Worm (Caenorhabditis elegans): Measurements from ENCODE around the gene clec-35.

clec-35 gene

ce11 chrV:16831310-16831709 is 22.5 kb downstream of the clec-35 start:
- TF ChIP-seq unc-3 (GFP tag; conservative IDR thresholded peaks at IDR 0.05) (no peak), unc-3 (tag; optimal IDR thresholded peaks at IDR 0.05) (no peak), nhr-232 (tag; optimal IDR thresholded peaks at IDR 0.05) (no peak), ceh-31 (tag; optimal IDR thresholded peaks at IDR 0.05) (no peak), ceh-18 (tag; optimal IDR thresholded peaks at IDR 0.05) (no peak), fkh-10 (GFP tag; optimal IDR thresholded peaks at IDR 0.05) (no peak), unc-55 (GFP tag; optimal IDR thresholded peaks at IDR 0.05) (no peak), pha-2 (tag; optimal IDR thresholded peaks at IDR 0.05) (no peak), C38D4.7 (GFP tag; optimal IDR thresholded peaks at IDR 0.05) (no peak), syd-9 (tag; optimal IDR thresholded peaks at IDR 0.05) (no peak), madf-2 (tag; optimal IDR thresholded peaks at IDR 0.05) (no peak), ceh-14 (tag; optimal IDR thresholded peaks at IDR 0.05) (no peak), eyg-1 (tag; optimal IDR thresholded peaks at IDR 0.05) (no peak), pat-9 (tag; optimal IDR thresholded peaks at IDR 0.05) (no peak), unc-86 (tag; optimal IDR thresholded peaks at IDR 0.05) (no peak), ahr-1 (tag; optimal IDR thresholded peaks at IDR 0.05) (no peak), hlh-8 (tag; optimal IDR thresholded peaks at IDR 0.05) (no peak), tbx-2 (tag; optimal IDR thresholded peaks at IDR 0.05) (no peak)

ce11 chrV:16829396-16829795 is 24.5 kb downstream of the clec-35 start, which contains the start of gene srh-214:
TSS of gene srh-214 (minus strand) at chrV:16829755.
- no peak for TF ChIP-seq ceh-30 (tag; optimal IDR thresholded peaks at IDR 0.05)
- no peak for TF ChIP-seq fkh-6 (tag; optimal IDR thresholded peaks at IDR 0.05)
- no peak for TF ChIP-seq pax-1 (tag; optimal IDR thresholded peaks at IDR 0.05)
- no peak for TF ChIP-seq gmeb-2 (tag; optimal IDR thresholded peaks at IDR 0.05)
- TF ChIP-seq nhr-11 (tag; optimal IDR thresholded peaks at IDR 0.05), result no peak
- no peak for TF ChIP-seq pros-1 (tag; optimal IDR thresholded peaks at IDR 0.05)
- TF ChIP-seq fax-1 (tag; optimal IDR thresholded peaks at IDR 0.05), result no peak
- no peak for TF ChIP-seq C08G9.2 (tag; optimal IDR thresholded peaks at IDR 0.05)
- TF ChIP-seq unc-42 (tag; optimal IDR thresholded peaks at IDR 0.05), result no peak
- no peak for TF ChIP-seq ceh-34 (tag; optimal IDR thresholded peaks at IDR 0.05)
- no peak for TF ChIP-seq ceh-19 (GFP tag; optimal IDR thresholded peaks at IDR 0.05)
- no peak for TF ChIP-seq T23F11.4 (GFP tag; optimal IDR thresholded peaks at IDR 0.05)
- no peak for TF ChIP-seq tbx-7 (tag; optimal IDR thresholded peaks at IDR 0.05)
- TF ChIP-seq ceh-6 (GFP tag; optimal IDR thresholded peaks at IDR 0.05), result no peak
- TF ChIP-seq ceh-22 (tag; optimal IDR thresholded peaks at IDR 0.05), result no peak

ce11 chrV:16827485-16827884 is 26.4 kb downstream of the clec-35 start, which contains the start of gene srh-216:
TSS of gene srh-216 (minus strand) at chrV:16827585.
- TF ChIP-seq sox-4 (tag; optimal IDR thresholded peaks at IDR 0.05), result no peak
- no peak for TF ChIP-seq ceh-48 (tag; optimal IDR thresholded peaks at IDR 0.05)
- no peak for TF ChIP-seq sox-2 (GFP tag; IDR thresholded peaks at IDR 0.05)
- TF ChIP-seq odd-2 (tag; optimal IDR thresholded peaks at IDR 0.05), result no peak
- TF ChIP-seq syd-9 (tag; optimal IDR thresholded peaks at IDR 0.05), result no peak
- no peak for TF ChIP-seq ceh-9 (tag; optimal IDR thresholded peaks at IDR 0.05)
- TF ChIP-seq ahr-1 (tag; optimal IDR thresholded peaks at IDR 0.05), result no peak
- TF ChIP-seq hlh-13 (GFP tag; optimal IDR thresholded peaks at IDR 0.05), result no peak
- TF ChIP-seq nhr-11 (tag; optimal IDR thresholded peaks at IDR 0.05), result no peak

ce11 chrV:16821270-16821737 is 32.6 kb downstream of the clec-35 start, which contains the start of gene T20B3.14:
TSS of gene T20B3.14 (minus strand) at chrV:16821320.
- TF ChIP-seq sox-4 (tag; optimal IDR thresholded peaks at IDR 0.05) (no peak), tbx-2 (tag; optimal IDR thresholded peaks at IDR 0.05) (no peak)
